Fruit fly (Drosophila melanogaster): ENCODE measurements around the gene PGRP-SA.

PGRP-SA gene

DNA sequence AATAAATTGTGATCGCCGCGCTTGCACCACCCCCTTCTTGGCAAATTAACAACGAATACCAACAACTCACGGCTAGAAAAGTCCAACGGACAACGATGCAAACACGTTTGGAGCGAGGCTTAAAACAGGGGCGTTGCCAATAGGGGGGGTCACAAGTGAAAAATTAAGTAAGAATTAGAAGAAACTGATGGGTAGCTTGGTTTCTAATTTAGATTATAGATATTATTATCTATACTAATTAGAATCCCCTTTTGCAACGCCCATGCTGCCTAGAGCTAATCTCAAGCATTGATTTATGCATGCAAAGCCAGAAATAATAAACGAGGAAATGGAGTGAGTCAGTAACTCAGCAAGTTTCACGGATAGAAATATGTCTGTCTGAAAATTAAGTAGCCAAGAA is 43.0 kb upstream of the PGRP-SA start (continued):
- peak; percentile 48 for TF ChIP-seq gcm (GFP tag; optimal IDR thresholded peaks at IDR 0.05)
- TF ChIP-seq hbn (GFP tag; IDR thresholded peaks at IDR 0.05; ENCODE audit: partially characterized antibody), result no peak
- peak; percentile 78 for TF ChIP-seq CG13424 (tag; optimal IDR thresholded peaks at IDR 0.05)
- peak; percentile 36 to 67 for TF ChIP-seq dpn (GFP tag; optimal IDR thresholded peaks at IDR 0.05)
- TF ChIP-seq fd64A (GFP tag; optimal IDR thresholded peaks at IDR 0.05), result peak; percentile 5
- TF ChIP-seq CG10565 (GFP tag; optimal IDR thresholded peaks at IDR 0.05), result no peak
- no peak for TF ChIP-seq btn (GFP tag; optimal IDR thresholded peaks at IDR 0.05)
- TF ChIP-seq HmgD (GFP tag; optimal IDR thresholded peaks at IDR 0.05), result no peak
- no peak for TF ChIP-seq prd (optimal IDR thresholded peaks at IDR 0.05)
- TF ChIP-seq prd (GFP tag; IDR thresholded peaks at IDR 0.05), result peak; percentile 86
- peak; percentile 79 for TF ChIP-seq chm (GFP tag; IDR thresholded peaks at IDR 0.05)
- TF ChIP-seq Hr51 (GFP tag; optimal IDR thresholded peaks at IDR 0.05), result peak; percentile 6 to 76
- peak; percentile 48 for TF ChIP-seq CG4820 (GFP tag; optimal IDR thresholded peaks at IDR 0.05)
- peak; percentile 71 for TF ChIP-seq CG4730 (GFP tag; IDR thresholded peaks at IDR 0.05)
- TF ChIP-seq CG10654 (GFP tag; optimal IDR thresholded peaks at IDR 0.05), result peak; percentile 36
- TF ChIP-seq pan (optimal IDR thresholded peaks at IDR 0.05), result no peak
- TF ChIP-seq pan (GFP tag; optimal IDR thresholded peaks at IDR 0.05 in 1 of 2, IDR thresholded peaks at IDR 0.05 in 1 of 2), result peak in 1 of 2 experiments; percentile 91
- peak; percentile 70 for TF ChIP-seq ind (GFP tag; optimal IDR thresholded peaks at IDR 0.05)
- TF ChIP-seq hth (optimal IDR thresholded peaks at IDR 0.05), result no peak
- TF ChIP-seq ac (GFP tag; optimal IDR thresholded peaks at IDR 0.05), result no peak
- TF ChIP-seq pfk (GFP tag; optimal IDR thresholded peaks at IDR 0.05), result no peak
- peak; percentile 61 for TF ChIP-seq CG17829 (tag; optimal IDR thresholded peaks at IDR 0.05)
- peak; percentile 55 for TF ChIP-seq MTF-1 (GFP tag; optimal IDR thresholded peaks at IDR 0.05; ENCODE audit: borderline replicate concordance)
- no peak for TF ChIP-seq shn (GFP tag; optimal IDR thresholded peaks at IDR 0.05)
- no peak for TF ChIP-seq Dref (GFP tag; IDR thresholded peaks at IDR 0.05)
- peak; percentile 37 for TF ChIP-seq Deaf1 (tag; optimal IDR thresholded peaks at IDR 0.05)
- peak; percentile 82 for TF ChIP-seq Meics (GFP tag; optimal IDR thresholded peaks at IDR 0.05)
- peak; percentile 69; the same call in 1 of the 2 replicates for TF ChIP-seq aop (GFP tag; IDR thresholded peaks at IDR 0.05)
- peak; percentile 88 for TF ChIP-seq ci (GFP tag; IDR thresholded peaks at IDR 0.05)
- no peak for TF ChIP-seq CG9609 (GFP tag; optimal IDR thresholded peaks at IDR 0.05)
- TF ChIP-seq CG15601 (tag; optimal IDR thresholded peaks at IDR 0.05), result peak; percentile 24
- 0 out of 2 replicates have a peak, but pooled peaks have one; percentile 45 for TF ChIP-seq CG4404 (GFP tag; IDR thresholded peaks at IDR 0.05)
- peak; percentile 42 for TF ChIP-seq CG10959 (GFP tag; IDR thresholded peaks at IDR 0.05)
- peak; percentile 59 for TF ChIP-seq CG6854 (GFP tag; optimal IDR thresholded peaks at IDR 0.05)
- TF ChIP-seq bab2 (GFP tag; optimal IDR thresholded peaks at IDR 0.05), result peak; percentile 40
- peak; percentile 88; the same call in 1 of the 2 replicates for TF ChIP-seq NFAT (GFP tag; IDR thresholded peaks at IDR 0.05)
- TF ChIP-seq CG8281 (tag; optimal IDR thresholded peaks at IDR 0.05), result peak; percentile 33
- TF ChIP-seq lbe (GFP tag; optimal IDR thresholded peaks at IDR 0.05), result no peak
- TF ChIP-seq CG5245 (GFP tag; optimal IDR thresholded peaks at IDR 0.05), result peak; percentile 52
- TF ChIP-seq sqz (GFP tag; optimal IDR thresholded peaks at IDR 0.05), result no peak
- peak; percentile 84 for TF ChIP-seq wdn (GFP tag; IDR thresholded peaks at IDR 0.05)
- TF ChIP-seq Sox100B (GFP tag; optimal IDR thresholded peaks at IDR 0.05), result peak; percentile 55
- peak; percentile 5 for TF ChIP-seq CG13123 (GFP tag; optimal IDR thresholded peaks at IDR 0.05)
- TF ChIP-seq onecut (GFP tag; IDR thresholded peaks at IDR 0.05), result peak; percentile 70
- no peak for TF ChIP-seq Dfd (GFP tag; optimal IDR thresholded peaks at IDR 0.05)
- peak; percentile 14 for TF ChIP-seq CG12744 (GFP tag; optimal IDR thresholded peaks at IDR 0.05)
- TF ChIP-seq CG17328 (GFP tag; IDR thresholded peaks at IDR 0.05), result peak; percentile 79
- peak; percentile 54; the same call in 2 of the 3 replicates for TF ChIP-seq CG17361 (GFP tag; IDR thresholded peaks at IDR 0.05)
- TF ChIP-seq CG3838 (GFP tag; optimal IDR thresholded peaks at IDR 0.05), result peak; percentile 33
- peak; percentile 76 for TF ChIP-seq CG9817 (tag; optimal IDR thresholded peaks at IDR 0.05)
- TF ChIP-seq Ptx1 (GFP tag; IDR thresholded peaks at IDR 0.05), result peak; percentile 84
- peak; percentile 8 for TF ChIP-seq twi (tag; optimal IDR thresholded peaks at IDR 0.05)
